Worm (Caenorhabditis elegans) whole organism, late embryonic: ENCODE data around the gene tmem-24.

Source experiments
- C08G9.2 ChIP-seq: sonication (generic microtip); optimal IDR thresholded peaks from 2 replicates; lab custom pipeline; 2016; ENCODE audit warnings: mild to moderate bottlenecking, missing genetic modification characterization, moderate library complexity, missing compliant biosample characterization
- F13H6.1 ChIP-seq: sonication (generic microtip); optimal IDR thresholded peaks from 2 replicates; lab custom pipeline; 2016; ENCODE audit warnings: missing genetic modification characterization, missing compliant biosample characterization
- ama-1 ChIP-seq: fragments of 150-350 bp; optimal IDR thresholded peaks from 2 replicates; lab custom pipeline; 2014
- ceh-18 ChIP-seq: sonication (generic microtip); optimal IDR thresholded peaks from 2 replicates; lab custom pipeline; 2016; ENCODE audit warnings: missing genetic modification characterization, missing compliant biosample characterization
- ceh-2 ChIP-seq: sonication (generic microtip); optimal IDR thresholded peaks from 2 replicates; lab custom pipeline; 2016; ENCODE audit warnings: missing genotype, missing genetic modification characterization, missing compliant biosample characterization
- ceh-22 ChIP-seq: sonication (generic microtip); optimal IDR thresholded peaks from 2 replicates; lab custom pipeline; 2017; ENCODE audit warnings: missing biosample characterization, missing genetic modification characterization
- ceh-30 ChIP-seq: fragments of 150-350 bp; optimal IDR thresholded peaks from 2 replicates; lab custom pipeline; 2014; ENCODE audit warnings: missing biosample characterization, missing genetic modification characterization
- ceh-31 ChIP-seq: sonication (generic microtip); optimal IDR thresholded peaks from 2 replicates; lab custom pipeline; 2016; ENCODE audit warnings: missing genetic modification characterization, missing compliant biosample characterization
- ceh-45 ChIP-seq: fragments of 200-800 bp; sonication (Bioruptor generic); IDR thresholded peaks from 2 replicates; pipeline ENCODE4 v1.3.6; 2022; ENCODE audit warnings: missing genetic modification reagents, missing genetic modification characterization, missing compliant biosample characterization
- ceh-48 ChIP-seq: sonication (generic microtip); optimal IDR thresholded peaks from 2 replicates; lab custom pipeline; 2016; ENCODE audit warnings: missing genetic modification characterization, inconsistent platforms, missing compliant biosample characterization
- ceh-9 ChIP-seq: sonication (generic microtip); optimal IDR thresholded peaks from 2 replicates; lab custom pipeline; 2016; ENCODE audit warnings: mild to moderate bottlenecking, missing genetic modification characterization, inconsistent platforms, missing compliant biosample characterization
- dmd-4 ChIP-seq: sonication (generic microtip); optimal IDR thresholded peaks from 2 replicates; lab custom pipeline; 2016; ENCODE audit warnings: borderline replicate concordance, missing genetic modification characterization, missing compliant biosample characterization
- dve-1 ChIP-seq: sonication (generic microtip); optimal IDR thresholded peaks from 2 replicates; lab custom pipeline; 2017; ENCODE audit warnings: antibody characterized with exemption, mild to moderate bottlenecking, missing genetic modification characterization, missing compliant biosample characterization
- elt-2 ChIP-seq: sonication (generic microtip); optimal IDR thresholded peaks from 2 replicates; lab custom pipeline; 2016; ENCODE audit warnings: missing genetic modification reagents, missing genetic modification characterization, missing compliant biosample characterization
- fkh-10 ChIP-seq: fragments of 150-350 bp; optimal IDR thresholded peaks from 2 replicates; lab custom pipeline; 2014; ENCODE audit warnings: missing biosample characterization, missing genetic modification reagents, missing genetic modification characterization
- hlh-13 ChIP-seq: fragments of 200-800 bp; sonication (Bioruptor generic); optimal IDR thresholded peaks from 2 replicates; lab custom pipeline; 2018; ENCODE audit warnings: mild to moderate bottlenecking, missing genetic modification characterization, missing compliant biosample characterization
- hlh-15 ChIP-seq: sonication (generic microtip); optimal IDR thresholded peaks from 2 replicates; lab custom pipeline; 2016; ENCODE audit warnings: missing genetic modification characterization, missing compliant biosample characterization
- hlh-30 ChIP-seq: sonication (generic microtip); optimal IDR thresholded peaks from 2 replicates; lab custom pipeline; 2017; ENCODE audit warnings: antibody characterized with exemption, missing genetic modification characterization, missing compliant biosample characterization; ENCODE audit not compliant: insufficient read depth
- hlh-6 ChIP-seq: sonication (generic microtip); optimal IDR thresholded peaks from 2 replicates; lab custom pipeline; 2016; ENCODE audit warnings: missing genotype, missing genetic modification characterization, missing compliant biosample characterization
- lin-11 ChIP-seq: fragments of 200-800 bp; sonication (Bioruptor generic); optimal IDR thresholded peaks from 2 replicates; lab custom pipeline; 2018; ENCODE audit warnings: mild to moderate bottlenecking, missing genetic modification characterization, missing compliant biosample characterization
- nfya-1 ChIP-seq: sonication (generic microtip); optimal IDR thresholded peaks from 2 replicates; lab custom pipeline; 2017; ENCODE audit warnings: missing genetic modification characterization, mild to moderate bottlenecking, missing compliant biosample characterization, antibody characterized with exemption, moderate library complexity
- nhr-232 ChIP-seq: sonication (generic microtip); optimal IDR thresholded peaks from 2 replicates; lab custom pipeline; 2016; ENCODE audit warnings: missing genetic modification characterization, missing compliant biosample characterization
- odd-2 ChIP-seq: sonication (generic microtip); optimal IDR thresholded peaks from 2 replicates; lab custom pipeline; 2017; ENCODE audit warnings: antibody characterized with exemption, mild to moderate bottlenecking, missing genetic modification characterization, missing compliant biosample characterization
- pax-1 ChIP-seq: fragments of 150-350 bp; optimal IDR thresholded peaks from 2 replicates; lab custom pipeline; 2014; ENCODE audit warnings: missing biosample characterization, missing genetic modification characterization
- pqm-1 ChIP-seq: sonication (generic microtip); optimal IDR thresholded peaks from 2 replicates; lab custom pipeline; 2016; ENCODE audit warnings: missing genetic modification characterization, missing compliant biosample characterization
- ref-2 ChIP-seq: sonication (generic microtip); optimal IDR thresholded peaks from 2 replicates; lab custom pipeline; 2016; ENCODE audit warnings: missing genetic modification characterization, missing compliant biosample characterization
- rnt-1 ChIP-seq: sonication (generic microtip); optimal IDR thresholded peaks from 2 replicates; lab custom pipeline; 2016; ENCODE audit warnings: missing genetic modification characterization, missing compliant biosample characterization
- sdc-2 ChIP-seq: sonication (generic microtip); optimal IDR thresholded peaks from 2 replicates; lab custom pipeline; 2016; ENCODE audit warnings: missing genotype, missing genetic modification characterization, missing compliant biosample characterization
- sox-2 ChIP-seq: fragments of 200-800 bp; sonication (Bioruptor generic); IDR thresholded peaks from 2 replicates; pipeline ENCODE4 v1.3.6; 2022; ENCODE audit warnings: missing genetic modification reagents, missing genetic modification characterization, missing compliant biosample characterization
- syd-9 ChIP-seq: sonication (generic microtip); optimal IDR thresholded peaks from 2 replicates; lab custom pipeline; 2016; ENCODE audit warnings: mild to moderate bottlenecking, missing genetic modification characterization, moderate library complexity, missing compliant biosample characterization
- tbx-2 ChIP-seq: sonication (generic microtip); optimal IDR thresholded peaks from 2 replicates; lab custom pipeline; 2016; ENCODE audit warnings: missing genetic modification characterization, missing compliant biosample characterization
- tbx-7 ChIP-seq: sonication (generic microtip); optimal IDR thresholded peaks from 2 replicates; lab custom pipeline; 2016; ENCODE audit warnings: missing genotype, missing genetic modification characterization, missing compliant biosample characterization
- unc-42 ChIP-seq: sonication (generic microtip); optimal IDR thresholded peaks from 2 replicates; lab custom pipeline; 2016; ENCODE audit warnings: missing genotype, missing genetic modification characterization, missing compliant biosample characterization
- unc-55 ChIP-seq: sonication (generic microtip); optimal IDR thresholded peaks from 2 replicates; lab custom pipeline; 2017; ENCODE audit warnings: missing biosample characterization, missing genetic modification reagents, missing genetic modification characterization
- ztf-16 ChIP-seq: sonication (generic microtip); optimal IDR thresholded peaks from 2 replicates; lab custom pipeline; 2017; ENCODE audit warnings: missing genetic modification characterization, missing compliant biosample characterization

tmem-24 gene

ce11 chrX:3654623-3655022 is 9.9 kb upstream of the tmem-24 start, which contains the start of gene R11G1.11:
Gene R11G1.11 (plus strand): TSS chrX:3654923.
- TF ChIP-seq syd-9 (tag; lab: Kevin White, UChicago), result no peak
- no peak for TF ChIP-seq ceh-45 (GFP tag; lab: Robert Waterston, UW)
- no peak for TF ChIP-seq dve-1 (tag; lab: Kevin White, UChicago)
- no peak for TF ChIP-seq pax-1 (tag; lab: Kevin White, UChicago)
- TF ChIP-seq C08G9.2 (tag; lab: Kevin White, UChicago), result no peak
- no peak for TF ChIP-seq nhr-232 (tag; lab: Kevin White, UChicago)
- TF ChIP-seq hlh-30 (tag; lab: Kevin White, UChicago), result no peak
- TF ChIP-seq pqm-1 (tag; lab: Kevin White, UChicago), result no peak
- no peak for TF ChIP-seq lin-11 (tag; lab: Kevin White, UChicago)
- TF ChIP-seq hlh-15 (tag; lab: Kevin White, UChicago), result no peak

DNA sequence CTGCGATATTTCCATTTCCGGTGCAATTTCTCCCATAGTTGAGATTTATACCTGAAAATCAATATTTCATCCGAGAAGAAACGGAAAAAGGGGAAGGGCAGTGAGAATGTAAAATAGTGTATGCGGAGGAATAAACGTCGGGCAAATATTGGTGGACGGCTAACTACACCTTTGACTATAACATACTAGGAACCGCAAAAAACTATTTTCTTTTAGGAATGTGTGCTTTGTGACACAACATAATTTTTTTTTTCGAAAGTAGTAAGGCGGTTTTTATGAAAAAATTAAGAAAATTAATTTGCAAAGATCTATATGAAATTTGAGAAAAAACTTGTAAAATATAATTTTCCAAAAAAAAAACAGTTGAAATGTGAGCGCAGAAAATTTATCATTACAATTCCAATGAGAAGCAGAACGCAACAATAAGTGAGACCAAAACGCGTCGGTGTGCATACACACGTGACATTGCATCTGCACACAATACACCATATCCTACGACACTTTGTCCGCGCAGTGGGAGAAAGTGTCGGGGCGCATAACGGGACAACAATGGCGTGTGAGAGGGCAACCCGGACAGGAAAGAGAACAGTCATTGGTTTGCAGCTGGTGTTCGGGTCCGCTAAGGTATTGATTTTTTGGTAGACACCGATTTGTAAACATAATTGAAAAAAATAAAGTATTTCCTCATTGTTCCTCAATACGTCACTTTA is 5.6 kb upstream of the tmem-24 start, which contains the start of the genes sax-1 and R11G1.2:
Gene sax-1 (minus strand): TSS at position 51 of the 710 bp plus-strand sequence.
Gene R11G1.2 (plus strand): TSS at position 515 of the 710 bp plus-strand sequence.
- TF ChIP-seq fkh-10 (GFP tag; lab: Kevin White, UChicago) (no peak), hlh-30 (tag; lab: Kevin White, UChicago) (peak; percentile 97), ztf-16 (tag; lab: Kevin White, UChicago) (no peak), ceh-2 (tag; lab: Kevin White, UChicago) (peak; percentile 2), ceh-18 (tag; lab: Kevin White, UChicago) (peak; percentile 5), ceh-30 (tag; lab: Kevin White, UChicago) (peak; percentile 43), sox-2 (GFP tag; lab: Robert Waterston, UW) (peak; percentile 53), nfya-1 (tag; lab: Kevin White, UChicago) (peak; percentile 69), sdc-2 (tag; lab: Kevin White, UChicago) (peak; percentile 56), odd-2 (no peak), dmd-4 (tag; lab: Kevin White, UChicago) (no peak), ceh-48 (tag; lab: Kevin White, UChicago) (peak; percentile 52), ceh-31 (tag; lab: Kevin White, UChicago) (peak; percentile 57), pqm-1 (tag; lab: Kevin White, UChicago) (no peak), tbx-2 (tag; lab: Kevin White, UChicago) (peak; percentile 54), rnt-1 (tag; lab: Kevin White, UChicago) (no peak), ref-2 (tag; lab: Kevin White, UChicago) (peak; percentile 61)
- TF ChIP-seq, all 69 proteins: peak for 11

ce11 chrX:3645924-3646323 is 1.2 kb upstream of the tmem-24 start:
- no peak for TF ChIP-seq F13H6.1 (tag; lab: Kevin White, UChicago)
- TF ChIP-seq ama-1, result peak; percentile 9
- no peak for TF ChIP-seq ceh-30 (tag; lab: Kevin White, UChicago)

DNA sequence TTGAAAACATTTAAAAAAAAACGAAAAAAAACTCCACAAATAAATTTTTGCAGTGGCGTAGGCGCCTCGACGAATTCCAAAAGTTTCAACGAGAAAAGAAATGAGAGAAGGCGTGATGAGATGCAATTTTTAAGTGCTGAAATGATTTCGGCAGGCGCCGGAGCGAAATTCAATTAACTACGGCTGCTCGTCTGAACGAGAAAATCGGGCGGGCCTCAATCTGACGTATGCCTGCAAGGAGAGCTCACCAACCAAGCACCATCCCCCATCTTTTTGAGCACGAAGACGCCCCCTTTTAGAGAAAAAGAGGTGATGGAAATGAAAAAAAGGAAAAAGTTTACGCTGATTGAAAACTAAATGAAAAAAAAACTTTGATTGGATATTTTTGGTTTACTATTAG is 9.9 kb downstream of the tmem-24 start:
- TF ChIP-seq unc-55 (no peak), unc-42 (tag; lab: Kevin White, UChicago) (peak; percentile 66), nhr-232 (tag; lab: Kevin White, UChicago) (no peak)
- TF ChIP-seq, all 69 proteins: peak for 1

ce11 chrX:3633654-3634053 is 11.0 kb downstream of the tmem-24 start, which contains the start of gene gst-11:
Gene gst-11 (minus strand): TSS chrX:3633754.
- TF ChIP-seq elt-2 (tag; lab: Kevin White, UChicago) (no peak), C08G9.2 (tag; lab: Kevin White, UChicago) (no peak), ceh-9 (tag; lab: Kevin White, UChicago) (no peak), tbx-7 (tag; lab: Kevin White, UChicago) (no peak), hlh-13 (GFP tag; lab: Kevin White, UChicago) (no peak), ceh-22 (no peak), unc-42 (tag; lab: Kevin White, UChicago) (no peak), hlh-6 (tag; lab: Kevin White, UChicago) (no peak)
